Worm (Caenorhabditis elegans): ENCODE results near the gene F09C6.13.

Gene F09C6.13

ce11 chrV:16873642-16874041 is 11.2 kb upstream of the F09C6.13 start, which contains the start of gene srw-23:
Gene srw-23, plus strand, starts transcription at chrV:16873942.
- TF ChIP-seq lin-54 (GFP tag; optimal IDR thresholded peaks at IDR 0.05), result no peak
- no peak for TF ChIP-seq sdz-38 (tag; optimal IDR thresholded peaks at IDR 0.05)
- no peak for TF ChIP-seq sea-2 (GFP tag; IDR thresholded peaks at IDR 0.05)
- TF ChIP-seq egl-18 (GFP tag; IDR thresholded peaks at IDR 0.05), result no peak
- no peak for TF ChIP-seq lir-1 (GFP tag; conservative IDR thresholded peaks at IDR 0.05)
- TF ChIP-seq ztf-28 (GFP tag; IDR thresholded peaks at IDR 0.05), result no peak
- no peak for TF ChIP-seq Y79H2A.3 (GFP tag; conservative IDR thresholded peaks at IDR 0.05)
- TF ChIP-seq aptf-2 (GFP tag; conservative IDR thresholded peaks at IDR 0.05), result no peak

- TF ChIP-seq F39B2.1 (GFP tag; IDR thresholded peaks at IDR 0.05) (no peak), C17E4.6 (GFP tag; IDR thresholded peaks at IDR 0.05) (no peak), Y53F4B.3 (GFP tag; IDR thresholded peaks at IDR 0.05) (no peak), hsf-1 (GFP tag; IDR thresholded peaks at IDR 0.05) (no peak), nhr-80 (tag; optimal IDR thresholded peaks at IDR 0.05) (no peak), ceh-91 (GFP tag; IDR thresholded peaks at IDR 0.05) (no peak), ama-1 (optimal IDR thresholded peaks at IDR 0.05) (no peak), ama-1 (GFP tag; optimal IDR thresholded peaks at IDR 0.05) (no peak), pha-4 (tag; optimal IDR thresholded peaks at IDR 0.05) (no peak), nhr-179 (tag; optimal IDR thresholded peaks at IDR 0.05) (no peak), ztf-18 (tag; optimal IDR thresholded peaks at IDR 0.05) (no peak), hmg-20 (GFP tag; IDR thresholded peaks at IDR 0.05) (no peak), B0336.3 (GFP tag; IDR thresholded peaks at IDR 0.05) (no peak), rpc-1 (optimal IDR thresholded peaks at IDR 0.05) (no peak), rpc-1 (tag; optimal IDR thresholded peaks at IDR 0.05) (no peak), F22D6.2 (tag; optimal IDR thresholded peaks at IDR 0.05) (no peak)
Measured at ce11 chrV:16874966-16875365, 9.9 kb upstream of the F09C6.13 start, which contains the start of gene F49A5.10. Gene F49A5.10, plus strand, starts transcription at chrV:16875266.

- peak; percentile 92 for TF ChIP-seq hsf-1 (GFP tag; IDR thresholded peaks at IDR 0.05)
Measured at ce11 chrV:16877081-16877480, 7.8 kb upstream of the F09C6.13 start.

ce11 chrV:16879532-16879931 is 5.3 kb upstream of the F09C6.13 start:
- TF ChIP-seq mcd-1 (GFP tag; IDR thresholded peaks at IDR 0.05), result no peak
- TF ChIP-seq fkh-3 (tag; optimal IDR thresholded peaks at IDR 0.05), result no peak
- TF ChIP-seq B0336.3 (GFP tag; IDR thresholded peaks at IDR 0.05), result no peak
- no peak for TF ChIP-seq chd-7 (tag; optimal IDR thresholded peaks at IDR 0.05)
- no peak for TF ChIP-seq ceh-79 (tag; optimal IDR thresholded peaks at IDR 0.05)

- TF ChIP-seq T26A5.8 (tag; optimal IDR thresholded peaks at IDR 0.05) (no peak), madf-6 (GFP tag; IDR thresholded peaks at IDR 0.05) (no peak), fkh-3 (tag; optimal IDR thresholded peaks at IDR 0.05) (no peak)
Measured at ce11 chrV:16880054-16880453, 4.8 kb upstream of the F09C6.13 start, which contains the start of gene F09C6.3. Gene F09C6.3, minus strand, starts transcription at chrV:16880154.

ce11 chrV:16880679-16881078 is 4.2 kb upstream of the F09C6.13 start, which contains the start of gene F09C6.14:
Gene F09C6.14, plus strand, starts transcription at chrV:16880979.
- TF ChIP-seq nhr-27 (tag; optimal IDR thresholded peaks at IDR 0.05), result no peak
- no peak for TF ChIP-seq hlh-26 (GFP tag; conservative IDR thresholded peaks at IDR 0.05)
- TF ChIP-seq nhr-120 (GFP tag; IDR thresholded peaks at IDR 0.05), result no peak
- TF ChIP-seq B0336.3 (GFP tag; IDR thresholded peaks at IDR 0.05), result no peak
- TF ChIP-seq C17E4.6 (GFP tag; IDR thresholded peaks at IDR 0.05), result no peak
- no peak for TF ChIP-seq B0035.1 (tag; optimal IDR thresholded peaks at IDR 0.05)
- no peak for TF ChIP-seq ztf-28 (GFP tag; IDR thresholded peaks at IDR 0.05)
- TF ChIP-seq let-526 (GFP tag; IDR thresholded peaks at IDR 0.05), result no peak
- TF ChIP-seq sdz-38 (tag; optimal IDR thresholded peaks at IDR 0.05), result no peak
- TF ChIP-seq snpc-1.1 (tag; optimal IDR thresholded peaks at IDR 0.05; ENCODE audit: insufficient read depth), result no peak
- no peak for TF ChIP-seq tbp1 (GFP tag; optimal IDR thresholded peaks at IDR 0.05)
